Worm (Caenorhabditis elegans): ENCODE results near the gene clec-121.

clec-121 gene

DNA sequence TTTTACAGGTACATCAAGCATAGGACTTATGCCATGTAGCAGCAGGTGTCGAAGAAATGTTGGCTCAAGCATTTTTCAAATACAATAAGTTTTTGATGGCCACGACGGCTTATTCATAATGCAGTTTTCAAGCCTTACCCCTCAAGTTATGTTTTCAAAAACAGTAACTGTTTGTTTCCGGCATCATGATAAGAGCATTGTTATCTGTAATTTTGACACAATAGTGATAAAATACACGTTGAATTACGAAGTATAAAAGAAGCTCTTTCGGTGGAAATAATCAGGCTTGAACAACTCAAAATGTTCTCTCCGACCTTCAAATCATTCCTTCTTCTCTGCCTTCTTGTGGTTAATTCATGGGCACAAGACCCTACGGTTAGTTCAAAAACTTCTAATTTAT lies at the start of gene clec-121:
TSS of gene clec-121 (plus strand) at position 301 of the 400 bp plus-strand sequence.
- TF ChIP-seq him-1 (tag; optimal IDR thresholded peaks at IDR 0.05): no peak
- no peak for TF ChIP-seq W03F9.2 (tag; optimal IDR thresholded peaks at IDR 0.05)
- no peak for TF ChIP-seq dao-5 (tag; optimal IDR thresholded peaks at IDR 0.05)

DNA sequence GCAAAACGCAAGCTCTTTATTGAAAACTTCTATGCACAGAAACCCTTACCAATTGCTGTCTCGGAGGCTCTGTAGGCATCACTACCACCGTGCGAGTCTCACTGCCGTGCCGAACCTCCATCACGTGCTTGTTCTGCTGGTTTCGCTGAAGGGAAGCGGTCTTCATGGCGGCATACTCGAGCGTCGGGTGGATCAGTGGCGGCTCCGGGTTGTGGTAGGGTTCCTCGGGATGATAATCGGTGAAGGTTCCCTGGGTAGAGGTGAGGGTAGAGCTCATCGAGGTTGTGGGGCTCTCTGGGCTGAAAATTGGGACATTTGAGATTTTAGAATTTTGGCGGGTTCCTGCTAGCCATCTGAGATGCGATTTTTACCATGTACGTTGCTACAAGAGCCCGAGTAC lies 49.3 kb upstream of the clec-121 start:
- TF ChIP-seq dao-5 (tag; optimal IDR thresholded peaks at IDR 0.05) (no peak), W03F9.2 (tag; optimal IDR thresholded peaks at IDR 0.05) (no peak), him-1 (tag; optimal IDR thresholded peaks at IDR 0.05) (no peak)

DNA sequence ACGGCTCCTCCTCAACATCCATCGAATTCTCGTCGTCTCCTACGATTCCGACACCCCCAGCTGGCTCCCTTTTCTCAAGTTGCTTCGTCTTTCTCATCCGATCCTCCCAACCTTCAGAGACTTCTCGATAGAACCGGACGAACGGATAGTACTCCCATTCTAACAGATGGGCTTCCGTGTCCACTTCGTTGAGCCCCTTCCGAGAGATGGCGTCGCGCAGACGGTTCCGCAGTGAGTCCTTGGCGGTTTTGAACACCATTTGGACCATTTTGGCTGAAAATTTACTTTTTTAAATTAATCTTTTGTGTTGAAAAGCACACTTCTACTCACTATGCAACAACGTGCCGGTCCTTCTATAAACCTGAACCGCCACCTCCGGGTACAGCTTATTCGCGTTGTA lies 48.4 kb upstream of the clec-121 start:
- TF ChIP-seq him-1 (tag; optimal IDR thresholded peaks at IDR 0.05) (no peak), W03F9.2 (tag; optimal IDR thresholded peaks at IDR 0.05) (no peak), dao-5 (tag; optimal IDR thresholded peaks at IDR 0.05) (no peak)

DNA sequence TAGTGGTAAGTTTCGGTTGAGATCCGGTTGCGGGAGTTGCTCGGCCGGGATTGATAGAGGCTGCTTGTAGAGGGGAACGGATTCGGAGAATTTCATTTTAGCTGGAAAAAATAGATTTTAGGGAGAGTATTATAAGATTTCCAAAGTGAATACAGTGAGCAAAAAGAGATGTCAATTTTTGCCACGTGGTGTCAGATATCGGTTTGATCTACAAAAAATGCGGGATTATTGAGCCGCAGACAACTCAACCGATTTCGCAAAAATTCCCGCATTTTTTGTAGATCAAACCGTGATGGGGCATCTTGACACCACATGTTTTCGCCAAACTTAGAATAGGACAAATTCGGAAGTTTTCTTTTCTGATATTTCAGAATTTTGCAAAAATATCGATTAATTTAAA lies 47.9 kb upstream of the clec-121 start, which contains the start of gene lido-13:
TSS of gene lido-13 (minus strand) at position 101 of the 400 bp plus-strand sequence.
- no peak for TF ChIP-seq him-1 (tag; optimal IDR thresholded peaks at IDR 0.05)
- TF ChIP-seq W03F9.2 (tag; optimal IDR thresholded peaks at IDR 0.05): no peak
- TF ChIP-seq dao-5 (tag; optimal IDR thresholded peaks at IDR 0.05): no peak

- TF ChIP-seq him-1 (tag; optimal IDR thresholded peaks at IDR 0.05) (no peak), W03F9.2 (tag; optimal IDR thresholded peaks at IDR 0.05) (no peak), dao-5 (tag; optimal IDR thresholded peaks at IDR 0.05) (no peak)
These were observed 47.5 kb upstream of the clec-121 start for ce11 chrII:3054622-3055021.

- no peak for TF ChIP-seq him-1 (tag; optimal IDR thresholded peaks at IDR 0.05)
- no peak for TF ChIP-seq dao-5 (tag; optimal IDR thresholded peaks at IDR 0.05)
- no peak for TF ChIP-seq W03F9.2 (tag; optimal IDR thresholded peaks at IDR 0.05)
These were observed 46.6 kb upstream of the clec-121 start for ce11 chrII:3055531-3055930.

ce11 chrII:3056266-3056872 lies 45.7 kb upstream of the clec-121 start, which contains the start of gene lin-8:
Gene lin-8, plus strand, starts transcription at chrII:3056822.
- TF ChIP-seq W03F9.2 (tag; optimal IDR thresholded peaks at IDR 0.05) (no peak), him-1 (tag; optimal IDR thresholded peaks at IDR 0.05) (no peak), dao-5 (tag; optimal IDR thresholded peaks at IDR 0.05) (no peak)

DNA sequence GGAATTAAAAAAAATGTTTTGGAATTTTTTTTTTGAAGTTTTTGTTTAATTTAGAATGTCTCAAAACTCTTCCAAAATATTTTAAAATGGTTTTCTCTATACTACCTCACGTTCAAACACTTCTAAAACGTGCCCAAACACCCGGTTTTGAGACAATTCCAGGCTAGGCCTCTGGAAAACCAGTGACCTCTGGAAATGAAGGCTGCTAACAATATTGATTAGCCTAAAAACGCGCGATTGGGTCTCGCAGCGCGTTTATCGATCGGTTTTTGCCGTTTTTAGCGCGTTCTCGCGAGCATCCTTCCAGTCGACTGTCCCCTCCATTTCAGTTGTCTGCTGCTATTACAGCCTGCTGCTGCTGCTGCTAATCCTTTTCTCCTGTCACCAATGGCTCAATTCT lies 41.3 kb upstream of the clec-121 start, which contains the start of gene Y25C1A.6:
TSS of gene Y25C1A.6 (plus strand) at position 301 of the 400 bp plus-strand sequence.
- TF ChIP-seq W03F9.2 (tag; optimal IDR thresholded peaks at IDR 0.05) (no peak), him-1 (tag; optimal IDR thresholded peaks at IDR 0.05) (no peak), dao-5 (tag; optimal IDR thresholded peaks at IDR 0.05) (no peak)

DNA sequence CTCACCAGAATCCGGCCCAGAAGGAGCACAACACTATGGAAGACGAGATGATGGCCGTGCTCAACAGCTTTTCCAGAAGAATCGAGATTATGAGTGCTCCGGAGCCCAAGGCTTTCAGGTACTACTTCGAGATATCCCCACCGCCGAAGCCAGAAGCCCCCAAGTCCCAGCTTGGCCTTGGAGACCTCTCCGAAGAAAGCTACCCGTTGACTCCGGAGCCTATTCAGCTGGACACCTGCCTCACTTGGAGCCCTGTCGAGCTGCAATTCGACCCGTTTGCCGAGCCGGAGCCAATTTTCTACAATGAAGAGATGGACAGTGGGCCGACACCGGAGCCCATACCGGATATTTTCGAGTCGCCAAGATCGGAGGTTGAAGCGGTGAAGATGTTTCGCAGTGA lies 40.5 kb upstream of the clec-121 start:
- TF ChIP-seq W03F9.2 (tag; optimal IDR thresholded peaks at IDR 0.05) (no peak), dao-5 (tag; optimal IDR thresholded peaks at IDR 0.05) (no peak), him-1 (tag; optimal IDR thresholded peaks at IDR 0.05) (no peak)

ce11 chrII:3062222-3062621 lies 39.9 kb upstream of the clec-121 start:
- TF ChIP-seq dao-5 (tag; optimal IDR thresholded peaks at IDR 0.05) (peak; percentile 28), W03F9.2 (tag; optimal IDR thresholded peaks at IDR 0.05) (no peak), him-1 (tag; optimal IDR thresholded peaks at IDR 0.05) (no peak)

- no peak for TF ChIP-seq dao-5 (tag; optimal IDR thresholded peaks at IDR 0.05)
- no peak for TF ChIP-seq him-1 (tag; optimal IDR thresholded peaks at IDR 0.05)
- no peak for TF ChIP-seq W03F9.2 (tag; optimal IDR thresholded peaks at IDR 0.05)
These were observed 39.2 kb upstream of the clec-121 start for ce11 chrII:3062876-3063275.

ce11 chrII:3063366-3063765 lies 38.8 kb upstream of the clec-121 start:
- TF ChIP-seq W03F9.2 (tag; optimal IDR thresholded peaks at IDR 0.05): no peak
- no peak for TF ChIP-seq dao-5 (tag; optimal IDR thresholded peaks at IDR 0.05)
- no peak for TF ChIP-seq him-1 (tag; optimal IDR thresholded peaks at IDR 0.05)

- TF ChIP-seq dao-5 (tag; optimal IDR thresholded peaks at IDR 0.05): no peak
- TF ChIP-seq him-1 (tag; optimal IDR thresholded peaks at IDR 0.05): no peak
- no peak for TF ChIP-seq W03F9.2 (tag; optimal IDR thresholded peaks at IDR 0.05)
These were observed 38.1 kb upstream of the clec-121 start for ce11 chrII:3063984-3064383.

DNA sequence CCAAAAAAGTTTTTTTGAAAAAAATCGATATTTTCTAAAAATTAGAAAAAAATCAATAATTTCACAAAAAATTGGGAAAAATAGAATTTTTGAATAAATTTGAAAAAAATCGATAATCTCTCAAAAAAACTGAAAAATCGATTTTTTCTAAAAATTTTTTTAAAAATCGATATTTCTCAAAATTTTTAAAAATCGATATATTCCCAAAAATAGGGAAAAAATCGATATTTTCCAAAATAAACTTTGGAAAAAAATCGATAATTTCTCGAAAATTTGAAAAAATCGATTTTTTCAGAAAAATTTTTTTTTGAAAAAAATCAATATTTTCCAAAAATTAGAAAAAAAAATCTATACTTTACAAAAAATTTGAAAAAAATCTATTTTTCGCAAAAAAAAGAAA lies 37.5 kb upstream of the clec-121 start:
- TF ChIP-seq dao-5 (tag; optimal IDR thresholded peaks at IDR 0.05) (no peak), him-1 (tag; optimal IDR thresholded peaks at IDR 0.05) (no peak), W03F9.2 (tag; optimal IDR thresholded peaks at IDR 0.05) (no peak)

DNA sequence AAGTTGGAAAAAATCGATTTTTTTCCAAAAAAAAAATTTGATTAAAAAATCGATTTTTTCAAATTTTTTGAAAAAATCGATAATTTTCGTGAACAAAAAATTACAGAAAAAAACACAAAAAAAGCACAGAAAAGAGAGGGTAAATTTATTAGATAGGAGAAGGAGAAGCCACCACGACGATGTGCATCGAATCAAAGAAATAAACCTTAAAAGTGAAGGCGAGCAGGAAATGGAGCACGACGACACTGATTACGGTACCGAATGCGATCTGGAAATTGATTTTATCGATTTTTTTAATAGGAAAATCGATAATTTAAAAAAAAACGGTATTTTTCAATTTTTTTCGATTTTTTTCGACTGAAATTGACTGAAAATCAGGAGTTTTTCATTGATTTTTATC lies 37.0 kb upstream of the clec-121 start:
- TF ChIP-seq W03F9.2 (tag; optimal IDR thresholded peaks at IDR 0.05) (no peak), dao-5 (tag; optimal IDR thresholded peaks at IDR 0.05) (no peak), him-1 (tag; optimal IDR thresholded peaks at IDR 0.05) (no peak)

Data from whole organism, L4/young adult.